Worm (Caenorhabditis elegans) whole organism, late embryonic: ENCODE data around the gene dlat-2.

Source experiments
- fkh-10 ChIP-seq: fragments of 150-350 bp; optimal IDR thresholded peaks from 2 replicates; lab custom pipeline; 2014; ENCODE audit warnings: missing biosample characterization, missing genetic modification reagents, missing genetic modification characterization
- fkh-6 ChIP-seq: sonication (generic microtip); optimal IDR thresholded peaks from 2 replicates; lab custom pipeline; 2016; ENCODE audit warnings: missing genetic modification characterization, missing compliant biosample characterization
- gmeb-2 ChIP-seq: sonication (generic microtip); optimal IDR thresholded peaks from 2 replicates; lab custom pipeline; 2016; ENCODE audit warnings: missing genetic modification characterization, inconsistent platforms, missing compliant biosample characterization
- hlh-13 ChIP-seq: fragments of 200-800 bp; sonication (Bioruptor generic); optimal IDR thresholded peaks from 2 replicates; lab custom pipeline; 2018; ENCODE audit warnings: mild to moderate bottlenecking, missing genetic modification characterization, missing compliant biosample characterization
- hlh-15 ChIP-seq: sonication (generic microtip); optimal IDR thresholded peaks from 2 replicates; lab custom pipeline; 2016; ENCODE audit warnings: missing genetic modification characterization, missing compliant biosample characterization
- nfya-1 ChIP-seq: sonication (generic microtip); optimal IDR thresholded peaks from 2 replicates; lab custom pipeline; 2017; ENCODE audit warnings: missing genetic modification characterization, mild to moderate bottlenecking, missing compliant biosample characterization, antibody characterized with exemption, moderate library complexity
- pat-9 ChIP-seq: fragments of 200-800 bp; sonication (Bioruptor generic); optimal IDR thresholded peaks from 2 replicates; lab custom pipeline; 2018; ENCODE audit warnings: mild to moderate bottlenecking, missing genetic modification characterization, moderate library complexity, missing compliant biosample characterization
- pha-4 ChIP-seq: fragments of 150-350 bp; optimal IDR thresholded peaks from 2 replicates; lab custom pipeline; 2018; ENCODE audit warnings: missing biosample characterization, missing genetic modification reagents, missing genetic modification characterization
- pqm-1 ChIP-seq: sonication (generic microtip); optimal IDR thresholded peaks from 2 replicates; lab custom pipeline; 2016; ENCODE audit warnings: missing genetic modification characterization, missing compliant biosample characterization
- pros-1 ChIP-seq: fragments of 150-350 bp; optimal IDR thresholded peaks from 2 replicates; lab custom pipeline; 2014; ENCODE audit warnings: missing biosample characterization, missing genetic modification reagents, missing genetic modification characterization
- tbx-2 ChIP-seq: sonication (generic microtip); optimal IDR thresholded peaks from 2 replicates; lab custom pipeline; 2016; ENCODE audit warnings: missing genetic modification characterization, missing compliant biosample characterization
- unc-86 ChIP-seq: sonication (generic microtip); optimal IDR thresholded peaks from 2 replicates; lab custom pipeline; 2016; ENCODE audit warnings: missing genetic modification characterization, missing compliant biosample characterization

DNA sequence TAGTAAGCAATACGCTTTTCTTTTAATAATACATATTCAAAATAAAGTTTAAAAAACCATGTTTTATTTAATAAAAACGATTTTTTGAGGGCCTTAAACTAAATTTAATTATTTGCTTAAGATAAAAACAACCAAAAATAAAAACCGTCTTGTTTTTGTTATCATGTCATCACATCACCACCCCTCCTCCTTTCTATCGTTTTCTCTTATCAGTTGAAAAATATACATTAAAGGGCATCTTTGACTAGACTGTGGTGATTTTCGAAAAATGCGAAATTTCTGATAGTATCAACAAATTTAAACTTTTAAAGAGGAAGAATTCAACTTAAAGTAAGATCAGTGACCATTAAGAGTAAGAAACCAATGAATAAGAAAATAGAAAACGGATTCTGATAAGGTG, 25.7 kb downstream of the dlat-2 start:
- TF ChIP-seq hlh-15 (no peak), fkh-10 (GFP tag; lab: Kevin White, UChicago) (no peak), hlh-13 (GFP tag; lab: Kevin White, UChicago) (no peak), tbx-2 (no peak), unc-86 (tag; lab: Kevin White, UChicago) (no peak), gmeb-2 (tag; lab: Kevin White, UChicago) (no peak), pat-9 (tag; lab: Kevin White, UChicago) (no peak), fkh-6 (no peak), nfya-1 (tag; lab: Kevin White, UChicago) (no peak), pqm-1 (tag; lab: Kevin White, UChicago) (no peak), pha-4 (no peak), pros-1 (tag; lab: Kevin White, UChicago) (no peak)
